Fruit fly (Drosophila melanogaster) whole organism, embryonic: ENCODE results near the gene CG15408.
A peak's percentile ranks its signal among the peaks of the same experiment; 100 is the strongest.

Experiments
- B-H2 ChIP-seq: fragments of 200-800 bp; sonication (Bioruptor generic); optimal IDR thresholded peaks from 2 replicates; lab custom pipeline; 2018; ENCODE audit warnings: missing biosample characterization, mild to moderate bottlenecking, missing genetic modification characterization
- CG10147 ChIP-seq: fragments of 200-800 bp; sonication (Bioruptor generic); optimal IDR thresholded peaks from 2 replicates; lab custom pipeline; 2019; ENCODE audit warnings: missing biosample characterization, mild to moderate bottlenecking, missing genetic modification characterization, moderate library complexity
- CG10654 ChIP-seq: fragments of 200-800 bp; sonication (Bioruptor generic); optimal IDR thresholded peaks from 2 replicates; lab custom pipeline; 2016; ENCODE audit warnings: missing biosample characterization, missing genetic modification characterization
- CG11456 ChIP-seq: fragments of 200-800 bp; sonication (Bioruptor generic); IDR thresholded peaks from 3 replicates; pipeline ENCODE4 v1.3.6; 2022; ENCODE audit warnings: missing biosample characterization, missing genetic modification characterization
- CG12391 ChIP-seq: fragments of 200-800 bp; sonication (Bioruptor generic); optimal IDR thresholded peaks from 3 replicates; lab custom pipeline; 2018; ENCODE audit warnings: missing biosample characterization, mild to moderate bottlenecking, missing genetic modification characterization, moderate library complexity
- CG14014 ChIP-seq: fragments of 200-800 bp; sonication (Bioruptor generic); IDR thresholded peaks from 2 replicates; pipeline ENCODE4 v1.3.6; 2022; ENCODE audit warnings: missing biosample characterization, missing genetic modification characterization
- CG1602 ChIP-seq: fragments of 200-800 bp; sonication (Bioruptor generic); optimal IDR thresholded peaks from 3 replicates; lab custom pipeline; 2016; ENCODE audit warnings: missing biosample characterization, missing genetic modification characterization
- CG16779 ChIP-seq: fragments of 200-800 bp; sonication (Bioruptor generic); IDR thresholded peaks from 2 replicates; pipeline ENCODE4 v1.3.6; 2022; ENCODE audit warnings: missing biosample characterization, missing genetic modification characterization
- CG16815 ChIP-seq: fragments of 200-800 bp; sonication (Bioruptor generic); optimal IDR thresholded peaks from 3 replicates; lab custom pipeline; 2017; ENCODE audit warnings: missing biosample characterization, mild to moderate bottlenecking, missing genetic modification characterization
- CG17912 ChIP-seq: fragments of 200-800 bp; sonication (Bioruptor generic); optimal IDR thresholded peaks from 2 replicates; lab custom pipeline; 2018; ENCODE audit warnings: missing biosample characterization, mild to moderate bottlenecking, missing genetic modification characterization
- CG18619 ChIP-seq: fragments of 200-800 bp; sonication (Bioruptor generic); optimal IDR thresholded peaks from 3 replicates; lab custom pipeline; 2017; ENCODE audit warnings: missing biosample characterization, mild to moderate bottlenecking, missing genetic modification characterization
- CG2199 ChIP-seq: fragments of 200-800 bp; sonication (Bioruptor generic); IDR thresholded peaks from 3 replicates; pipeline ENCODE4 v1.3.6; 2022; ENCODE audit warnings: missing biosample characterization, missing genetic modification characterization
- CG2202 ChIP-seq: fragments of 200-800 bp; sonication (Bioruptor generic); optimal IDR thresholded peaks from 2 replicates; lab custom pipeline; 2018; ENCODE audit warnings: missing biosample characterization, mild to moderate bottlenecking, missing genetic modification characterization
- CG31365 ChIP-seq: fragments of 200-800 bp; sonication (Bioruptor generic); optimal IDR thresholded peaks from 2 replicates; lab custom pipeline; 2018; ENCODE audit warnings: missing biosample characterization, mild to moderate bottlenecking, missing genetic modification characterization
- CG34376 ChIP-seq: fragments of 200-800 bp; sonication (Bioruptor generic); optimal IDR thresholded peaks from 2 replicates; lab custom pipeline; 2018; ENCODE audit warnings: missing biosample characterization, mild to moderate bottlenecking, missing genetic modification characterization
- CG34422 ChIP-seq: fragments of 200-800 bp; sonication (Bioruptor generic); IDR thresholded peaks from 3 replicates; pipeline ENCODE4 v1.3.6; 2022; ENCODE audit warnings: missing biosample characterization, missing genetic modification characterization
- CG4328 ChIP-seq: fragments of 200-800 bp; sonication (Bioruptor generic); optimal IDR thresholded peaks from 3 replicates; lab custom pipeline; 2017; ENCODE audit warnings: missing biosample characterization, missing genetic modification reagents, missing genetic modification characterization
- CG6175 ChIP-seq: fragments of 200-800 bp; sonication (Bioruptor generic); IDR thresholded peaks from 3 replicates; pipeline ENCODE4 v1.3.6; 2022; ENCODE audit warnings: missing biosample characterization, missing genetic modification characterization
- CG6683 ChIP-seq: fragments of 200-800 bp; sonication (Bioruptor generic); optimal IDR thresholded peaks from 2 replicates; lab custom pipeline; 2017; ENCODE audit warnings: missing biosample characterization, mild to moderate bottlenecking, missing genetic modification characterization, missing genetic modification reagents
- CG7372 ChIP-seq: fragments of 200-800 bp; sonication (Bioruptor generic); IDR thresholded peaks from 2 replicates; pipeline ENCODE4 v1.3.6; 2022; ENCODE audit warnings: missing biosample characterization, missing genetic modification characterization
- CG8089 ChIP-seq: fragments of 200-800 bp; sonication (Bioruptor generic); optimal IDR thresholded peaks from 3 replicates; lab custom pipeline; 2016; ENCODE audit warnings: missing biosample characterization, missing genetic modification characterization
- CG8290 ChIP-seq, 3 experiments: fragments of 200-800 bp; sonication (Bioruptor generic); optimal IDR thresholded peaks; 2 replicates each; lab custom pipeline; 2016 to 2019; ENCODE audit warnings: missing biosample characterization in 3 of 3, missing genetic modification characterization in 3 of 3, mild to moderate bottlenecking in 2 of 3, moderate library complexity in 1 of 3
- CG8944 ChIP-seq: fragments of 200-800 bp; sonication (Bioruptor generic); optimal IDR thresholded peaks from 3 replicates; lab custom pipeline; 2016; ENCODE audit warnings: missing biosample characterization, missing genetic modification characterization
- CG9215 ChIP-seq: fragments of 200-800 bp; sonication (Bioruptor generic); IDR thresholded peaks from 2 replicates; pipeline ENCODE4 v1.3.6; 2022; ENCODE audit warnings: missing biosample characterization, missing genetic modification characterization
- CoRest ChIP-seq: fragments of 200-800 bp; sonication (Bioruptor generic); optimal IDR thresholded peaks from 3 replicates; lab custom pipeline; 2018; ENCODE audit warnings: missing biosample characterization, mild to moderate bottlenecking, missing genetic modification characterization, moderate library complexity
- Fer2 ChIP-seq: fragments of 200-800 bp; sonication (Bioruptor generic); optimal IDR thresholded peaks from 2 replicates; lab custom pipeline; 2018; ENCODE audit warnings: missing biosample characterization, mild to moderate bottlenecking, missing genetic modification characterization, moderate library complexity
- Hmr ChIP-seq: fragments of 200-800 bp; sonication (Bioruptor generic); optimal IDR thresholded peaks from 3 replicates; lab custom pipeline; 2017; ENCODE audit warnings: mild to moderate bottlenecking, missing biosample characterization, missing genetic modification reagents, missing genetic modification characterization
- Hmx ChIP-seq: fragments of 200-800 bp; sonication (Bioruptor generic); optimal IDR thresholded peaks from 2 replicates; lab custom pipeline; 2016; ENCODE audit warnings: missing biosample characterization, missing genetic modification characterization
- Hr3 ChIP-seq: fragments of 200-800 bp; sonication (Bioruptor generic); optimal IDR thresholded peaks from 3 replicates; lab custom pipeline; 2016; ENCODE audit warnings: missing biosample characterization, missing genetic modification characterization
- Lpt ChIP-seq: fragments of >200 bp; optimal IDR thresholded peaks from 2 replicates; lab custom pipeline; 2018; ENCODE audit warnings: missing biosample characterization, missing genetic modification characterization
- Med ChIP-seq: fragments of 200-800 bp; sonication (Bioruptor generic); peaks from one replicate; lab custom pipeline; 2016; ENCODE audit warnings: missing biosample characterization, missing genetic modification characterization, mild to moderate bottlenecking, inconsistent platforms, moderate library complexity
- Six4 ChIP-seq: fragments of 200-800 bp; sonication (Bioruptor generic); optimal IDR thresholded peaks from 2 replicates; lab custom pipeline; 2016; ENCODE audit warnings: missing biosample characterization, missing genetic modification characterization
- Taf1 ChIP-seq: fragments of 200-800 bp; sonication (Bioruptor generic); IDR thresholded peaks from 2 replicates; pipeline ENCODE4 v1.3.6; 2022; ENCODE audit warnings: missing biosample characterization, missing genetic modification characterization
- ab ChIP-seq: fragments of 200-800 bp; sonication (Bioruptor generic); optimal IDR thresholded peaks from 2 replicates; lab custom pipeline; 2016; ENCODE audit warnings: missing biosample characterization, missing genetic modification characterization
- cas ChIP-seq: fragments of 200-800 bp; sonication (Bioruptor generic); IDR thresholded peaks from 2 replicates; pipeline ENCODE4 v1.3.6; 2022; ENCODE audit warnings: missing biosample characterization, missing genetic modification characterization
- caup ChIP-seq: fragments of 200-800 bp; sonication (Bioruptor generic); optimal IDR thresholded peaks from 3 replicates; lab custom pipeline; 2017; ENCODE audit warnings: missing biosample characterization, mild to moderate bottlenecking, missing genetic modification characterization, moderate library complexity; ENCODE audit not compliant: severe bottlenecking
- chinmo ChIP-seq: fragments of 200-800 bp; sonication (Bioruptor generic); IDR thresholded peaks from 4 replicates; pipeline ENCODE4 v1.3.6; 2022; ENCODE audit warnings: missing biosample characterization, missing genetic modification characterization; ENCODE audit not compliant: partially characterized antibody
- crp ChIP-seq, 2 experiments: fragments of 200-800 bp; sonication (Bioruptor generic); optimal IDR thresholded peaks; 2 replicates in 1 of 2; 3 replicates in 1 of 2; lab custom pipeline; 2017; ENCODE audit warnings: missing biosample characterization in 2 of 2, missing genetic modification characterization in 2 of 2, mild to moderate bottlenecking in 1 of 2, moderate library complexity in 1 of 2
- fu2 ChIP-seq: fragments of 200-800 bp; sonication (Bioruptor generic); optimal IDR thresholded peaks from 2 replicates; lab custom pipeline; 2016; ENCODE audit warnings: missing biosample characterization, missing genetic modification characterization
- gce ChIP-seq: fragments of 200-800 bp; sonication (Bioruptor generic); IDR thresholded peaks from 3 replicates; pipeline ENCODE4 v1.3.6; 2022; ENCODE audit warnings: missing biosample characterization, missing genetic modification characterization
- grn ChIP-seq: fragments of 200-800 bp; sonication (Bioruptor generic); optimal IDR thresholded peaks from 3 replicates; lab custom pipeline; 2017; ENCODE audit warnings: missing biosample characterization, missing genetic modification characterization
- jigr1 ChIP-seq: fragments of 200-800 bp; sonication (Bioruptor generic); IDR thresholded peaks from 3 replicates; pipeline ENCODE4 v1.3.6; 2022; ENCODE audit warnings: missing biosample characterization, missing genetic modification characterization
- ken ChIP-seq: fragments of 200-800 bp; sonication (Bioruptor generic); IDR thresholded peaks from 3 replicates; pipeline ENCODE4 v1.3.6; 2022; ENCODE audit warnings: missing biosample characterization, missing genetic modification characterization
- klu ChIP-seq: fragments of 200-800 bp; sonication (Bioruptor generic); IDR thresholded peaks from 2 replicates; pipeline ENCODE4 v1.3.6; 2022; ENCODE audit warnings: missing biosample characterization, missing genetic modification characterization
- nerfin-2 ChIP-seq: fragments of 200-800 bp; sonication (Bioruptor generic); IDR thresholded peaks from 2 replicates; pipeline ENCODE4 v1.3.6; 2022; ENCODE audit warnings: missing biosample characterization, missing genetic modification characterization; ENCODE audit not compliant: partially characterized antibody
- pros ChIP-seq: fragments of 200-800 bp; sonication (Bioruptor generic); optimal IDR thresholded peaks from 3 replicates; lab custom pipeline; 2019; ENCODE audit warnings: missing biosample characterization, mild to moderate bottlenecking, missing genetic modification characterization, moderate library complexity
- so ChIP-seq: fragments of 200-800 bp; sonication (Bioruptor generic); IDR thresholded peaks from 3 replicates; pipeline ENCODE4 v1.3.6; 2022; ENCODE audit warnings: missing biosample characterization, missing genetic modification characterization
- unc-4 ChIP-seq: fragments of 200-800 bp; sonication (Bioruptor generic); IDR thresholded peaks from 2 replicates; pipeline ENCODE4 v1.3.6; 2022; ENCODE audit warnings: missing biosample characterization, missing genetic modification characterization; ENCODE audit not compliant: partially characterized antibody
- zfh1 ChIP-seq: fragments of 200-800 bp; sonication (Bioruptor generic); IDR thresholded peaks from 3 replicates; pipeline ENCODE4 v1.3.6; 2022; ENCODE audit warnings: missing biosample characterization, missing genetic modification characterization

CG15408 gene

dm6 chr2L:3348146-3348747, 15.6 kb downstream of the CG15408 start (continued):
- TF ChIP-seq klu (GFP tag; lab: Robert Waterston, UW), result peak; percentile 23; the same call in 1 of the 2 replicates
- peak; percentile 52 for TF ChIP-seq CG8089
- peak; percentile 87; the same call in 2 of the 3 replicates for TF ChIP-seq jigr1
- TF ChIP-seq CG17912 (GFP tag; lab: Kevin White, UChicago), result no peak
- peak; percentile 12 for TF ChIP-seq caup
- peak in 1 of 2 experiments; percentile 13 for TF ChIP-seq crp (GFP tag; optimal IDR thresholded peaks at IDR 0.05; lab: Kevin White, UChicago)
- TF ChIP-seq CG14014 (GFP tag; lab: Robert Waterston, UW), result peak; percentile 73; the same call in 1 of the 2 replicates
- no peak for TF ChIP-seq Lpt
- TF ChIP-seq so (GFP tag; lab: Robert Waterston, UW), result peak; percentile 49; the same call in 1 of the 3 replicates
- no peak for TF ChIP-seq pros (GFP tag; lab: Kevin White, UChicago)
- 0 out of 3 replicates have a peak, but pooled peaks have one; percentile 57 for TF ChIP-seq CG6175
- peak; percentile 1 for TF ChIP-seq CG10147 (GFP tag; lab: Kevin White, UChicago)
- TF ChIP-seq Med, result peak; percentile 94
- peak; percentile 43 for TF ChIP-seq CG16815 (GFP tag; lab: Kevin White, UChicago)
- TF ChIP-seq ken, result peak; percentile 92
- peak; percentile 41 for TF ChIP-seq Hmr (GFP tag; lab: Kevin White, UChicago)
- TF ChIP-seq CG7372 (GFP tag; lab: Robert Waterston, UW), result peak; percentile 84
- TF ChIP-seq cas (GFP tag; lab: Robert Waterston, UW), result peak; percentile 23; the same call in 1 of the 2 replicates
- TF ChIP-seq CG12391 (tag; lab: Kevin White, UChicago), result peak; percentile 84
- TF ChIP-seq CG11456 (GFP tag; lab: Robert Waterston, UW), result peak; percentile 75
- peak; percentile 96 for TF ChIP-seq gce (GFP tag; lab: Robert Waterston, UW)
- no peak for TF ChIP-seq unc-4
- peak; percentile 64 for TF ChIP-seq Hr3 (GFP tag; lab: Kevin White, UChicago)
- no peak for TF ChIP-seq B-H2 (GFP tag; lab: Kevin White, UChicago)
- peak; percentile 59 for TF ChIP-seq CoRest (tag; lab: Kevin White, UChicago)
- 0 out of 2 replicates have a peak, but pooled peaks have one; percentile 34 for TF ChIP-seq Taf1
- no peak for TF ChIP-seq chinmo (GFP tag; lab: Robert Waterston, UW)
- peak; percentile 12 for TF ChIP-seq fu2 (GFP tag; lab: Kevin White, UChicago)
- TF ChIP-seq Six4 (GFP tag; lab: Kevin White, UChicago), result peak; percentile 69
- no peak for TF ChIP-seq Hmx (GFP tag; lab: Kevin White, UChicago)
- TF ChIP-seq CG1602, result peak; percentile 64
- TF ChIP-seq CG16779 (GFP tag; lab: Robert Waterston, UW), result no peak; the same call in 1 of the 2 replicates
- TF ChIP-seq Fer2, result no peak
- peak; percentile 60 for TF ChIP-seq CG8944 (GFP tag; lab: Kevin White, UChicago)
- peak; percentile 57 for TF ChIP-seq CG2202 (tag; lab: Kevin White, UChicago)
- TF ChIP-seq ab (GFP tag; lab: Kevin White, UChicago), result no peak
- peak; percentile 70 for TF ChIP-seq CG10654 (GFP tag; lab: Kevin White, UChicago)
- no peak for TF ChIP-seq CG4328
- peak; percentile 24 for TF ChIP-seq CG6683 (GFP tag; lab: Kevin White, UChicago)
- TF ChIP-seq CG8290 (GFP tag; optimal IDR thresholded peaks at IDR 0.05; lab: Kevin White, UChicago), result peak; percentile 22
- TF ChIP-seq CG8290 (tag; optimal IDR thresholded peaks at IDR 0.05; lab: Kevin White, UChicago), result no peak
- TF ChIP-seq grn, result no peak
- peak; percentile 92 for TF ChIP-seq CG34422 (GFP tag; lab: Robert Waterston, UW)
- TF ChIP-seq zfh1, result peak; percentile 92
- TF ChIP-seq CG31365, result peak; percentile 28
- TF ChIP-seq CG2199 (GFP tag; lab: Robert Waterston, UW), result peak; percentile 79; the same call in 2 of the 3 replicates
- TF ChIP-seq CG9215 (GFP tag; lab: Robert Waterston, UW), result peak; percentile 29; the same call in 1 of the 2 replicates
- TF ChIP-seq nerfin-2 (GFP tag; lab: Robert Waterston, UW), result 0 out of 2 replicates have a peak, but pooled peaks have one; percentile 24
- peak; percentile 33 for TF ChIP-seq CG18619 (GFP tag; lab: Kevin White, UChicago)
- no peak for TF ChIP-seq CG34376 (GFP tag; lab: Kevin White, UChicago)
